Worm (Caenorhabditis elegans) whole organism, L4 larva: Measurements from ENCODE around the gene F58A6.5.
"Not testable (repeated sequence)": the region's sequence is repeated elsewhere in the genome, so short reads cannot be mapped to it uniquely, and the experiment has no call there.

ENCODE experiments used
- F10B5.3 ChIP-seq: sonication (generic microtip); optimal IDR thresholded peaks from 2 replicates; lab custom pipeline; 2016; ENCODE audit warnings: mild to moderate bottlenecking, missing genetic modification characterization, missing compliant biosample characterization
- F37D6.2 ChIP-seq: sonication (generic microtip); optimal IDR thresholded peaks from 2 replicates; lab custom pipeline; 2016; ENCODE audit warnings: mild to moderate bottlenecking, missing genetic modification characterization, missing compliant biosample characterization
- T26A8.4 ChIP-seq: fragments of 200-800 bp; sonication (Bioruptor generic); IDR thresholded peaks from 2 replicates; pipeline ENCODE4 v1.3.6; 2022; ENCODE audit warnings: missing genetic modification characterization, missing compliant biosample characterization
- ZK546.5 ChIP-seq, 2 experiments: sonication (generic microtip); optimal IDR thresholded peaks; 2 replicates each; lab custom pipeline; 2017; ENCODE audit warnings: missing biosample characterization in 2 of 2, missing genetic modification characterization in 2 of 2
- aha-1 ChIP-seq: fragments of 150-350 bp; peaks from one replicate; lab custom pipeline; 2014; ENCODE audit warnings: missing biosample characterization, missing genetic modification characterization
- ama-1 ChIP-seq: fragments of 150-350 bp; optimal IDR thresholded peaks from 2 replicates; lab custom pipeline; 2014; ENCODE audit warnings: inconsistent platforms, mixed read lengths
- arid-1 ChIP-seq: fragments of 200-800 bp; sonication (Bioruptor generic); conservative IDR thresholded peaks from 2 replicates; pipeline ENCODE4 v1.3.6; 2022; ENCODE audit warnings: missing genetic modification reagents, missing genetic modification characterization, missing compliant biosample characterization
- attf-4 ChIP-seq: sonication (generic microtip); optimal IDR thresholded peaks from 3 replicates; lab custom pipeline; 2017; ENCODE audit warnings: missing biosample characterization, missing genetic modification characterization
- ceh-20 ChIP-seq: fragments of 200-800 bp; sonication (Bioruptor generic); IDR thresholded peaks from 2 replicates; pipeline ENCODE4 v1.3.6; 2022; ENCODE audit warnings: missing genetic modification reagents, missing genetic modification characterization, missing compliant biosample characterization
- ceh-62 ChIP-seq: sonication (generic microtip); optimal IDR thresholded peaks from 2 replicates; lab custom pipeline; 2017; ENCODE audit warnings: missing biosample characterization, missing genetic modification characterization
- ceh-82 ChIP-seq: sonication (generic microtip); optimal IDR thresholded peaks from 2 replicates; lab custom pipeline; 2017; ENCODE audit warnings: missing biosample characterization, missing genetic modification characterization
- daf-19 ChIP-seq: fragments of 200-800 bp; sonication (Bioruptor generic); conservative IDR thresholded peaks from 2 replicates; pipeline ENCODE4 v1.3.6; 2022; ENCODE audit warnings: missing genetic modification characterization, missing compliant biosample characterization
- dmd-6 ChIP-seq: fragments of 200-800 bp; sonication (Bioruptor generic); IDR thresholded peaks from 2 replicates; pipeline ENCODE4 v1.3.6; 2022; ENCODE audit warnings: missing genetic modification reagents, missing genetic modification characterization, missing compliant biosample characterization
- fkh-10 ChIP-seq: fragments of 150-350 bp; optimal IDR thresholded peaks from 2 replicates; lab custom pipeline; 2014; ENCODE audit warnings: missing biosample characterization, missing genetic modification reagents, missing genetic modification characterization
- hlh-11 ChIP-seq: fragments of 200-800 bp; sonication (Bioruptor generic); optimal IDR thresholded peaks from 2 replicates; lab custom pipeline; 2018; ENCODE audit warnings: mild to moderate bottlenecking, missing genetic modification characterization, missing compliant biosample characterization
- hlh-30 ChIP-seq: sonication (generic microtip); optimal IDR thresholded peaks from 2 replicates; lab custom pipeline; 2017; ENCODE audit warnings: antibody characterized with exemption, mild to moderate bottlenecking, missing genetic modification characterization, missing compliant biosample characterization; ENCODE audit not compliant: insufficient read depth
- hmg-1.1 ChIP-seq: fragments of 200-800 bp; sonication (Bioruptor generic); IDR thresholded peaks from 2 replicates; pipeline ENCODE4 v1.3.6; 2022; ENCODE audit warnings: missing genetic modification reagents, missing genetic modification characterization, missing compliant biosample characterization
- lim-7 ChIP-seq: fragments of 200-800 bp; sonication (Bioruptor generic); IDR thresholded peaks from 2 replicates; pipeline ENCODE4 v1.3.6; 2022; ENCODE audit warnings: missing genetic modification characterization, missing compliant biosample characterization
- lin-13 ChIP-seq: fragments of 150-350 bp; optimal IDR thresholded peaks from 2 replicates; lab custom pipeline; 2014; ENCODE audit warnings: missing biosample characterization, missing genetic modification reagents, missing genetic modification characterization
- mdt-29 ChIP-seq: fragments of 200-800 bp; sonication (Bioruptor generic); IDR thresholded peaks from 2 replicates; pipeline ENCODE4 v1.3.6; 2022; ENCODE audit warnings: missing genetic modification reagents, missing genetic modification characterization, missing compliant biosample characterization
- nhr-10 ChIP-seq: fragments of 150-350 bp; optimal IDR thresholded peaks from 2 replicates; lab custom pipeline; 2014; ENCODE audit warnings: missing biosample characterization, missing genetic modification characterization
- nhr-237 ChIP-seq: sonication (generic microtip); optimal IDR thresholded peaks from 2 replicates; lab custom pipeline; 2017; ENCODE audit warnings: missing biosample characterization, missing genetic modification characterization
- nhr-28 ChIP-seq: fragments of 150-350 bp; optimal IDR thresholded peaks from 2 replicates; lab custom pipeline; 2014; ENCODE audit warnings: missing biosample characterization, missing genetic modification characterization
- nhr-48 ChIP-seq: sonication (generic microtip); optimal IDR thresholded peaks from 2 replicates; lab custom pipeline; 2016; ENCODE audit warnings: mild to moderate bottlenecking, missing genetic modification characterization, missing compliant biosample characterization
- php-3 ChIP-seq: fragments of 200-800 bp; sonication (Bioruptor generic); IDR thresholded peaks from 2 replicates; pipeline ENCODE4 v1.3.6; 2022; ENCODE audit warnings: missing genetic modification reagents, missing genetic modification characterization, missing compliant biosample characterization
- rbr-2 ChIP-seq: sonication (generic microtip); optimal IDR thresholded peaks from 2 replicates; lab custom pipeline; 2016; ENCODE audit warnings: missing genotype, missing genetic modification characterization, missing compliant biosample characterization
- snpc-1.2 ChIP-seq: fragments of 200-800 bp; sonication (Bioruptor generic); IDR thresholded peaks from 2 replicates; pipeline ENCODE4 v1.3.6; 2022; ENCODE audit warnings: missing genetic modification reagents, missing genetic modification characterization, missing compliant biosample characterization
- spr-3 ChIP-seq: fragments of 200-800 bp; sonication (Bioruptor generic); optimal IDR thresholded peaks from 2 replicates; lab custom pipeline; 2018; ENCODE audit warnings: mild to moderate bottlenecking, missing genetic modification characterization, missing compliant biosample characterization
- unc-39 ChIP-seq: sonication (generic microtip); optimal IDR thresholded peaks from 2 replicates; lab custom pipeline; 2017; ENCODE audit warnings: missing biosample characterization, missing genetic modification characterization
- unc-62 ChIP-seq, 3 experiments: fragments of 150-350 bp in 1 of 3; sonication (generic microtip); optimal IDR thresholded peaks in 2 of 3; peaks in 1 of 3; 1 replicate in 1 of 3; 2 replicates in 2 of 3; lab custom pipeline; 2014 to 2017; ENCODE audit warnings: missing biosample characterization in 3 of 3, missing genetic modification characterization in 3 of 3, missing genetic modification reagents in 3 of 3, missing genotype in 1 of 3
- vab-7 ChIP-seq: fragments of 200-800 bp; sonication (Bioruptor generic); IDR thresholded peaks from 2 replicates; pipeline ENCODE4 v1.3.6; 2022; ENCODE audit warnings: missing genetic modification reagents, missing genetic modification characterization, missing compliant biosample characterization
- ztf-11 ChIP-seq: fragments of 150-350 bp; optimal IDR thresholded peaks from 2 replicates; lab custom pipeline; 2014; ENCODE audit warnings: missing biosample characterization, missing genetic modification characterization

The F58A6.5 gene

DNA sequence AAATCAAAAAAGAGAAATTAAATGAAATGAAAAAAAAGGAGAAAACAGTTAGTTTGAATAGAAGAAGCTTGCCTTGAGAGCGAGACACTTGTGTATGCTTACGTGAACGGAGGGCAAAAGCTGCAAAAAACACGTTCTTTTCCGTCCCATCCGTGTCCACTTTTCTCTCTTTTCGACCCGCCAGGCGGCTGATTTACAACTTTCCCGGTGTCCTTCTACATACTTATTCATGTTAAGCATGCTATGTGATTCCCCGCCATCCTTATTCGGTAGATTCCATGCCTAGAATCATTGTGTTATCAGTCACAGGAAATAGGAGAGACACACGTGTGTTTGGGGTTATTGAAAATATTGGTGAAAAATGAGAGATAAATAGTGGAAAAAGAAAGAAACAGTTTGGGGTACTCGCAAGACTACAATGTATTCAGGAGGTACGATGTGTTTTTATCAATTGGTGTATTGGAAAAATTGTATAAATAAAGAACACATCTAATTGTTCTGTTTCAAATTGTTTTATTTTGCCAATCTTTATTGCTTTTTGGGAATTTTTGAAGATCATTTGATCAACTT lies 6.2 kb downstream of the F58A6.5 start, which contains the start of gene nas-29 (continued):
- TF ChIP-seq dmd-6 (peak; percentile 64; the same call in 1 of the 2 replicates), fkh-10 (GFP tag; lab: Kevin White, UChicago) (no peak), aha-1 (tag; lab: Kevin White, UChicago) (peak; percentile 95), php-3 (GFP tag; lab: Robert Waterston, UW) (no peak), F10B5.3 (tag; lab: Kevin White, UChicago) (no peak), nhr-48 (tag; lab: Kevin White, UChicago) (peak; percentile 42)

DNA sequence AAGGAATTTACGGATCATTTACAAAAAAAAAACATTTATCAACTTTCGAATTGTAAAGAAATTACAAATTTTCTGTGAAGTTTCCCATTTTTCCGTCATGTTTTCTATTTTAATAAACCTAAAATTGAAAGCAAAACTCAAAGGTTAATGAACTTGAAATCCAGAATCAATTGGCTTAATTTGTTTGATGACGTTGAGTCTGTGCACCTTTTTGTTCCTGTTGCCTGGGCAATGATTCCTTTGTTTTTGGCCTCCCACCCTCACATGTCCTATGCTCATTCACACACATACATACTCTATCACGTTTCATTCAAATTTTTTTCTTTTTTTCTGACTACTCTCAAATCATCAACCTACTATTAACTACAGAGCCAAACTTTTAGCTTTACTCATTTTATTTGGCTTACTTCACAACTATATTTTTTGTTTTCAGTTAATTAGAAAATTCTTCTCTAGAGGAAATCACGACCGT lies 11.9 kb downstream of the F58A6.5 start, which contains the start of gene F58A6.2:
Gene F58A6.2 (plus strand): TSS at position 422 of the 472 bp plus-strand sequence.
- TF ChIP-seq vab-7 (GFP tag; lab: Robert Waterston, UW), result no peak
- TF ChIP-seq aha-1 (tag; lab: Kevin White, UChicago), result peak; percentile 59
- TF ChIP-seq, all 104 proteins: peak for 1

DNA sequence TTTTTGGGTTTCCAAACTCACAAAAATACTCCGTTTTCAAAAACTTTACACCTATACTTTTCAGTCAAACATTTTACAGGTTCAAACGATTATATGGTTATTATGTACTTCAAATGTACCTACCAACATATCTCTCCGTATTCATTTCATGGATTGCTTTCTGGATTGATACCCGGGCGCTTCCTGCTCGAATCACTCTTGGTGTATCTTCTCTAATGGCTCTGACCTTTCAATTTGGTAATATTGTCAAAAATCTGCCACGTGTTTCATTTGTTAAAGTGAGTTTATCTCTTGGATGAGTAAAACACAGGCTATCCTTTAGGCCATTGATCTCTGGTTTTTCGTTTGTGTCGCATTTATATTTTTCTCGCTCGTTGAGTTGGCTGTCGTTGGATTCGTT lies 16.4 kb downstream of the F58A6.5 start:
- TF ChIP-seq ceh-62 (tag; lab: Kevin White, UChicago) (no peak), unc-62 (GFP tag; optimal IDR thresholded peaks at IDR 0.05 in 1 of 2; lab: Kevin White, UChicago) (peak in 1 of 2 experiments; percentile 90), unc-62 (tag; optimal IDR thresholded peaks at IDR 0.05; lab: Kevin White, UChicago) (no peak)

DNA sequence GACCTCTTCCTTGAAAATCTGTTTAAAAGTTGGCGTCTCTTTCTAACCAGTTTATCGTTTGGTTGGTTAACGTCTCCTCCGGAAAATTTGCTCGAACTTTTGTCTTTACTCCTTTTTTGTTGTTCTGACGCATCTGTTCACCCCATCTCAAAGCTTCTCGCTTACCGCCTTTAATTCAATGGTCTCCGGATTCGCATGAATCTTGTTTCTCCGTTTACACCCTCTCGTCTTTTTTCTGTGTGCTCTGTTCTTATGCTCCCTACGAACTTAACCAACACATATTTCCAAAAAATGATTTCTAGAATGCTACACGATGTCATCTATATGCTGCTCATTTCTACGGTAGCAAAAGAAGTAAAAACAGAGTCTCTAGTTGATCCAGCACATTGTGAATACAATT lies 18.2 kb downstream of the F58A6.5 start, which contains the start of gene lgc-56:
Gene lgc-56 (plus strand): TSS at position 301 of the 400 bp plus-strand sequence.
- TF ChIP-seq dmd-6, result no peak
- peak in 1 of 2 experiments; percentile 22 for TF ChIP-seq unc-62 (GFP tag; optimal IDR thresholded peaks at IDR 0.05 in 1 of 2; lab: Kevin White, UChicago)
- TF ChIP-seq unc-62 (tag; optimal IDR thresholded peaks at IDR 0.05; lab: Kevin White, UChicago), result no peak

DNA sequence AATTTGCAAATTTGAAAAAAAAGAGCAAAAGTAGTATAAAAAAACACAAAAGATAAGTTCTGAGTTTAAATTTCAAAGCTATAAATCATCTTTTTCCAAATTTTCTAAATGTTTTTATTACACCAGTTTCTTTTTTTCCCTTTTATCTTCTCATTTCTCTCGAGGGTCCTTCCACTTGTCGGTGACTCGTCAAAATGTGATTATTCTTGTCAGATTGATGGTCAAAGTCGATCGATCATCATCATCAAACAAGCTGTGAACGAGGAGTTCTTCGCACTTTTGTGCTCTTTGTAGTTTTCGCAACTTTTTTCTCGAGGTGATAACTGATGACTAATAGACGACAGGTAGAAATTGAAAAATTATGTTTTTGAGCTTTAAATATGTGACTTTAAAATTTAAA lies 27.6 kb downstream of the F58A6.5 start:
- TF ChIP-seq nhr-237 (tag; lab: Kevin White, UChicago) (no peak), ceh-20 (peak; percentile 90; the same call in 1 of the 2 replicates)

DNA sequence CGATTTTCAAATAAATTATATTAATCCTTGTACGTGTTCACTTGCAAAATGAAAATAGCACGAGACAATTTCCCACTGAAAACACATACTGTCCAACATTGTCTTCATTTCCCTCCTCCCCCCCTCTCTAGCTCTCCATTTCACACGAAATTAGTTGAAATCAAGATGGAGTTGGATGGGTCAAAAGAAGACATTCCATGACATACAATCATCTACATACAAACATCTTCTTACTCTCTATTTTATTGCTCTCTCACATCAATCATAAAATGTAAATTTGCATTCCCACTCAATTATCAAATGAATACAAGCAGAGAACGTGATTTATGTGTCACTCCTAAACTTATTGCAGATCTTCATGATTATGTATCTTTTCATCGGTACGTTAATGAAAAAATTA lies 32.5 kb downstream of the F58A6.5 start, which contains the start of gene srsy-1:
Gene srsy-1 (plus strand): TSS at position 301 of the 400 bp plus-strand sequence.
- TF ChIP-seq F10B5.3 (tag; lab: Kevin White, UChicago), result no peak

DNA sequence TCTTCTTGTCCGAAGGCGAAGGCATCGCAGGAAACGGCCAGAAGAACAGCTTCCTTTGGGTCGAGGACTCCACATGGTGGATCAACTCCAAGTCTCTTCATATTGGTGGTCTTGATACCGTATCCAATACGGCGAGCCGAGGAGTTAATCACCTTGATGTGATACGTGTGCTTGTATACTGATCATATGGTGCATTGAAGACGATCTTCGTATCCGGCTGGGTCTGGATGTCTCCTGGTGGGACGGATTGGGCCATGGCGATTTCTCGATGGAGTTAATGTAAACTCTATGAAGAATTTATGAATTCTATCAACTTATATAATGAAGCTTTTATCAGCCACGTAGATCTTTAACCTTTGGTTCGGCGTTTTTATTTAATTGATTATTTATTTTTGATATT lies 33.0 kb downstream of the F58A6.5 start, which contains the start of gene msp-74:
Gene msp-74 (minus strand): TSS at position 101 of the 400 bp plus-strand sequence.
- TF ChIP-seq F37D6.2, hlh-11, ceh-62 (tag; lab: Kevin White, UChicago): not testable (repeated sequence)

DNA sequence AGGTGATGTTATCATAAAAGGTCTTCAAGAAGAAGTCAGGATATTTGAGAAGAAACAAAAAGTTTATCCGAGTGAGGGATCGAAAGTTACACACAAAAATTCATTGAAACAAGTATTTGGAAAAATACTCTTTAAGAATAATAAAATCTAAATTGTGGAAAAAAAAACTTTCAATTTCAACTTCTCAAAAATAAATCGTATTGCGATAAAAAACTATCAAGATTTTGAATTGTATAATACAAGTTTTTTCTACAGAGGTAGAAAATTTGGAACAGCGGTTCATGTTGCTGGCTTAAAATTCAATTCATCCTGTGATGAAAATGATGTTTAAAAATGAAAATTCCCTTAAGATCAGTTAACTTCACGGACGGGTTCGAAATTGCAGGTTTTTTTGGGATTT lies 36.2 kb downstream of the F58A6.5 start, which contains the start of gene F09C12.8:
Gene F09C12.8 (plus strand): TSS at position 301 of the 400 bp plus-strand sequence.
- TF ChIP-seq nhr-28 (no peak), spr-3 (GFP tag; lab: Kevin White, UChicago) (no peak), lin-13 (GFP tag; lab: Kevin White, UChicago) (no peak), ztf-11 (tag; lab: Kevin White, UChicago) (no peak), daf-19 (no peak), ama-1 (no peak), ceh-82 (tag; lab: Kevin White, UChicago) (no peak), unc-62 (GFP tag; optimal IDR thresholded peaks at IDR 0.05 in 1 of 2; lab: Kevin White, UChicago) (no peak), unc-62 (tag; optimal IDR thresholded peaks at IDR 0.05; lab: Kevin White, UChicago) (no peak), hlh-30 (tag; lab: Kevin White, UChicago) (no peak), T26A8.4 (no peak), hmg-1.1 (GFP tag; lab: Robert Waterston, UW) (no peak), arid-1 (GFP tag; lab: Robert Waterston, UW) (no peak), unc-39 (tag; lab: Kevin White, UChicago) (no peak), mdt-29 (GFP tag; lab: Robert Waterston, UW) (no peak), lim-7 (GFP tag; lab: Robert Waterston, UW) (no peak), rbr-2 (tag; lab: Kevin White, UChicago) (no peak), ZK546.5 (tag; optimal IDR thresholded peaks at IDR 0.05; lab: Kevin White, UChicago) (no peak), nhr-10 (tag; lab: Kevin White, UChicago) (no peak), snpc-1.2 (no peak), attf-4 (tag; lab: Kevin White, UChicago) (no peak)
